Fruit fly (Drosophila melanogaster): ENCODE data around the gene RpS13.

DNA sequence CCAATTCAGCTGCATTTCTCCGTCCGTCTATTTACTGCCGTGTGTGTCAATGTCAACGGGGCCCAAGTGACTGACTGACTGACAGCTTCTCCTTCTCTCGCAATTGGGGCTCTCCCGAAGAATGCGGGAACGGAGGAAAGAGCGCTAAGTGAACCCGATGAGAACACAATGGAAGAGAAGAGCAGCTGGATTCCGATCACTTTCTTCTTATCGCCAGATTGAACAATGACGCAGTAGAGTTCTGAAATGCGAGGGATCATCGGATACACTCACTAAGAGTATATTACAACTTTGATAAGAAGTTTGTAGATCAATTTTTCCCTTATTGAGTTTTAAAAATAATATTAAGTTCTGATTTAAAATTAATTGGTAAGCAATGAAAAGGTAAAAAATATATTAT lies 47.1 kb upstream of the RpS13 start, which contains the start of gene Naglu:
- no peak for TF ChIP-seq insv (optimal IDR thresholded peaks at IDR 0.05)
- TF ChIP-seq psq (optimal IDR thresholded peaks at IDR 0.05): no peak

Data from Kc167 (cell line).